Fruit fly (Drosophila melanogaster): ENCODE results near the gene CG18178.

CG18178 gene

dm6 chr3L:9704162-9704748, 14.7 kb downstream of the CG18178 start, which contains the start of gene CG16711 (continued):
- TF ChIP-seq ase (GFP tag; IDR thresholded peaks at IDR 0.05) (no peak), ind (GFP tag; optimal IDR thresholded peaks at IDR 0.05) (no peak), dati (GFP tag; IDR thresholded peaks at IDR 0.05) (no peak), unpg (GFP tag; optimal IDR thresholded peaks at IDR 0.05) (no peak), da (GFP tag; optimal IDR thresholded peaks at IDR 0.05) (no peak), gro (GFP tag; optimal IDR thresholded peaks at IDR 0.05) (no peak), CG8281 (tag; optimal IDR thresholded peaks at IDR 0.05) (no peak), HLH3B (GFP tag; IDR thresholded peaks at IDR 0.05) (no peak), CG15696 (tag; optimal IDR thresholded peaks at IDR 0.05) (no peak), mirr (GFP tag; optimal IDR thresholded peaks at IDR 0.05) (no peak), Adf1 (GFP tag; IDR thresholded peaks at IDR 0.05) (no peak; the same call in 1 of the 2 replicates), gsb-n (tag; optimal IDR thresholded peaks at IDR 0.05) (no peak), CG34422 (GFP tag; IDR thresholded peaks at IDR 0.05) (0 out of 3 replicates have a peak, but pooled peaks have one; percentile 24), fru (optimal IDR thresholded peaks at IDR 0.05) (no peak), CG14014 (GFP tag; IDR thresholded peaks at IDR 0.05) (no peak), CG9797 (GFP tag; optimal IDR thresholded peaks at IDR 0.05) (no peak), CG1602 (GFP tag; optimal IDR thresholded peaks at IDR 0.05) (no peak), CG13624 (GFP tag; optimal IDR thresholded peaks at IDR 0.05) (no peak), CG12071 (GFP tag; optimal IDR thresholded peaks at IDR 0.05) (no peak), CG18011 (GFP tag; optimal IDR thresholded peaks at IDR 0.05) (no peak), ato (GFP tag; IDR thresholded peaks at IDR 0.05; ENCODE audit: partially characterized antibody) (peak; percentile 93), wdn (GFP tag; IDR thresholded peaks at IDR 0.05) (no peak), Rfx (GFP tag; IDR thresholded peaks at IDR 0.05) (no peak), CG6254 (GFP tag; optimal IDR thresholded peaks at IDR 0.05) (no peak), nerfin-1 (tag; optimal IDR thresholded peaks at IDR 0.05) (no peak), CG12744 (GFP tag; optimal IDR thresholded peaks at IDR 0.05) (no peak), TFAM (GFP tag; optimal IDR thresholded peaks at IDR 0.05) (no peak), cas (GFP tag; IDR thresholded peaks at IDR 0.05) (no peak), Sox102F (GFP tag; optimal IDR thresholded peaks at IDR 0.05) (no peak), CG6813 (GFP tag; optimal IDR thresholded peaks at IDR 0.05) (no peak), CG7963 (GFP tag; IDR thresholded peaks at IDR 0.05; ENCODE audit: partially characterized antibody) (peak; percentile 90), chinmo (GFP tag; IDR thresholded peaks at IDR 0.05; ENCODE audit: partially characterized antibody) (peak; percentile 95), CG15011 (GFP tag; optimal IDR thresholded peaks at IDR 0.05) (no peak), CG18619 (GFP tag; optimal IDR thresholded peaks at IDR 0.05) (no peak), CG34376 (GFP tag; optimal IDR thresholded peaks at IDR 0.05) (no peak), ab (GFP tag; optimal IDR thresholded peaks at IDR 0.05) (no peak), CG15269 (tag; optimal IDR thresholded peaks at IDR 0.05) (no peak), Usf (GFP tag; optimal IDR thresholded peaks at IDR 0.05) (no peak), CG31224 (GFP tag; IDR thresholded peaks at IDR 0.05) (no peak), ash1 (GFP tag; optimal IDR thresholded peaks at IDR 0.05) (no peak), Chrac-16 (GFP tag; optimal IDR thresholded peaks at IDR 0.05) (no peak), CG30403 (GFP tag; optimal IDR thresholded peaks at IDR 0.05) (no peak), MBD-R2 (GFP tag; IDR thresholded peaks at IDR 0.05) (peak; percentile 71; the same call in 1 of the 2 replicates), CG14667 (GFP tag; IDR thresholded peaks at IDR 0.05) (no peak), Sry-δ (GFP tag; optimal IDR thresholded peaks at IDR 0.05) (peak; percentile 76), CG6791 (GFP tag; IDR thresholded peaks at IDR 0.05; ENCODE audit: partially characterized antibody) (peak; percentile 94), Antp (GFP tag; optimal IDR thresholded peaks at IDR 0.05) (no peak), CG15514 (GFP tag; optimal IDR thresholded peaks at IDR 0.05) (peak; percentile 45), Trl (optimal IDR thresholded peaks at IDR 0.05) (no peak), Trl (GFP tag; optimal IDR thresholded peaks at IDR 0.05) (no peak), Doc3 (GFP tag; IDR thresholded peaks at IDR 0.05; ENCODE audit: partially characterized antibody) (peak; percentile 89)

Data from whole organism, embryonic.